Worm (Caenorhabditis elegans) whole organism, L1 larva: Measurements from ENCODE around the gene twnk-1.

Source experiments
- C16A3.4 ChIP-seq: fragments of 150-350 bp; optimal IDR thresholded peaks from 2 replicates; lab custom pipeline; 2014; ENCODE audit warnings: missing biosample characterization, missing genetic modification characterization
- Y116A8C.19 ChIP-seq: sonication (generic microtip); optimal IDR thresholded peaks from 2 replicates; lab custom pipeline; 2016; ENCODE audit warnings: missing compliant biosample characterization, missing genetic modification characterization, borderline replicate concordance
- alr-1 ChIP-seq: fragments of 200-800 bp; sonication (Bioruptor generic); optimal IDR thresholded peaks from 2 replicates; lab custom pipeline; 2018; ENCODE audit warnings: borderline replicate concordance, mild to moderate bottlenecking, missing genetic modification characterization, missing compliant biosample characterization
- aly-2 ChIP-seq: fragments of 150-350 bp; optimal IDR thresholded peaks from 2 replicates; lab custom pipeline; 2014; ENCODE audit warnings: missing biosample characterization, missing genetic modification characterization
- ama-1 ChIP-seq: fragments of 150-350 bp; optimal IDR thresholded peaks from 2 replicates; lab custom pipeline; 2014
- blmp-1 ChIP-seq: fragments of 150-350 bp; optimal IDR thresholded peaks from 2 replicates; lab custom pipeline; 2014; ENCODE audit warnings: missing biosample characterization, missing genetic modification characterization
- ceh-63 ChIP-seq: fragments of 200-800 bp; sonication (Bioruptor generic); optimal IDR thresholded peaks from 2 replicates; lab custom pipeline; 2018; ENCODE audit warnings: mild to moderate bottlenecking, missing genetic modification characterization, missing compliant biosample characterization
- ceh-8 ChIP-seq: fragments of 200-800 bp; sonication (Bioruptor generic); optimal IDR thresholded peaks from 2 replicates; lab custom pipeline; 2018; ENCODE audit warnings: mild to moderate bottlenecking, missing genetic modification characterization, moderate library complexity, missing compliant biosample characterization
- ceh-90 ChIP-seq: sonication (generic microtip); optimal IDR thresholded peaks from 2 replicates; lab custom pipeline; 2016; ENCODE audit warnings: missing genetic modification characterization, missing compliant biosample characterization
- ces-1 ChIP-seq: fragments of 150-350 bp; optimal IDR thresholded peaks from 2 replicates; lab custom pipeline; 2014; ENCODE audit warnings: missing biosample characterization, missing genetic modification reagents, missing genetic modification characterization
- dpl-1 ChIP-seq, 3 experiments: fragments of 150-350 bp in 2 of 3; sonication (generic microtip) in 1 of 3; optimal IDR thresholded peaks; 2 replicates each; lab custom pipeline; 2014 to 2017; ENCODE audit warnings: missing biosample characterization in 3 of 3, missing genetic modification characterization in 3 of 3, missing genetic modification reagents in 3 of 3
- egl-13 ChIP-seq: sonication (generic microtip); optimal IDR thresholded peaks from 2 replicates; lab custom pipeline; 2016; ENCODE audit warnings: missing genotype, missing genetic modification reagents, missing genetic modification characterization, missing compliant biosample characterization
- egl-27 ChIP-seq, 2 experiments: fragments of 150-350 bp in 1 of 2; sonication (generic microtip); optimal IDR thresholded peaks; 3 replicates each; lab custom pipeline; 2017 to 2018; ENCODE audit warnings: missing biosample characterization in 2 of 2, missing genetic modification characterization in 2 of 2, missing genetic modification reagents in 2 of 2
- elt-2 ChIP-seq: sonication (generic microtip); optimal IDR thresholded peaks from 2 replicates; lab custom pipeline; 2016; ENCODE audit warnings: missing genetic modification characterization, mild to moderate bottlenecking, inconsistent platforms, missing compliant biosample characterization, missing genetic modification reagents
- ets-5 ChIP-seq: fragments of 200-800 bp; sonication (Bioruptor generic); IDR thresholded peaks from 2 replicates; pipeline ENCODE4 v1.3.6; 2022; ENCODE audit warnings: missing genetic modification characterization, missing compliant biosample characterization
- fkh-10 ChIP-seq: sonication (generic microtip); optimal IDR thresholded peaks from 2 replicates; lab custom pipeline; 2017; ENCODE audit warnings: missing biosample characterization, missing genetic modification reagents, missing genetic modification characterization
- fkh-8 ChIP-seq: sonication (generic microtip); optimal IDR thresholded peaks from 2 replicates; lab custom pipeline; 2016; ENCODE audit warnings: mild to moderate bottlenecking, missing genetic modification characterization, missing compliant biosample characterization
- fos-1 ChIP-seq: fragments of 150-350 bp; optimal IDR thresholded peaks from 2 replicates; lab custom pipeline; 2014; ENCODE audit warnings: missing biosample characterization, missing genetic modification characterization
- lin-13 ChIP-seq: fragments of 150-350 bp; optimal IDR thresholded peaks from 2 replicates; lab custom pipeline; 2014; ENCODE audit warnings: missing biosample characterization, missing genetic modification reagents, missing genetic modification characterization
- lin-15B ChIP-seq: fragments of 150-350 bp; sonication (generic microtip); optimal IDR thresholded peaks from 3 replicates; lab custom pipeline; 2014; ENCODE audit warnings: missing biosample characterization, missing genetic modification characterization
- lin-35 ChIP-seq, 2 experiments: fragments of 150-350 bp; optimal IDR thresholded peaks; 2 replicates each; lab custom pipeline; 2014; ENCODE audit warnings: missing biosample characterization in 2 of 2, missing genetic modification characterization in 2 of 2, missing genetic modification reagents in 2 of 2
- lin-39 ChIP-seq: fragments of 150-350 bp; optimal IDR thresholded peaks from 2 replicates; lab custom pipeline; 2014; ENCODE audit warnings: missing biosample characterization, missing genetic modification reagents, missing genetic modification characterization
- lir-3 ChIP-seq: sonication (generic microtip); optimal IDR thresholded peaks from 2 replicates; lab custom pipeline; 2016; ENCODE audit warnings: mild to moderate bottlenecking, missing genetic modification characterization, moderate library complexity, missing compliant biosample characterization; ENCODE audit not compliant: poor library complexity
- mab-9 ChIP-seq: fragments of 200-800 bp; sonication (Bioruptor generic); IDR thresholded peaks from 2 replicates; pipeline ENCODE4 v1.3.6; 2022; ENCODE audit warnings: missing genetic modification reagents, missing genetic modification characterization, missing compliant biosample characterization
- mef-2 ChIP-seq: fragments of 150-350 bp; optimal IDR thresholded peaks from 2 replicates; lab custom pipeline; 2014; ENCODE audit warnings: missing biosample characterization, missing genetic modification characterization
- nhr-12 ChIP-seq: sonication (generic microtip); optimal IDR thresholded peaks from 2 replicates; lab custom pipeline; 2017; ENCODE audit warnings: missing biosample characterization, missing genetic modification characterization
- nhr-71 ChIP-seq: sonication (generic microtip); optimal IDR thresholded peaks from 2 replicates; lab custom pipeline; 2016; ENCODE audit warnings: mild to moderate bottlenecking, missing genetic modification characterization, moderate library complexity, missing compliant biosample characterization
- nhr-90 ChIP-seq: sonication (generic microtip); optimal IDR thresholded peaks from 2 replicates; lab custom pipeline; 2016; ENCODE audit warnings: mild to moderate bottlenecking, missing genetic modification characterization, missing compliant biosample characterization; ENCODE audit not compliant: poor library complexity
- pag-3 ChIP-seq: sonication (generic microtip); optimal IDR thresholded peaks from 2 replicates; lab custom pipeline; 2017; ENCODE audit warnings: missing genetic modification characterization, mild to moderate bottlenecking, missing compliant biosample characterization, antibody characterized with exemption, borderline replicate concordance; ENCODE audit not compliant: insufficient read depth
- pax-3 ChIP-seq: fragments of 200-800 bp; sonication (Bioruptor generic); optimal IDR thresholded peaks from 2 replicates; lab custom pipeline; 2018; ENCODE audit warnings: mild to moderate bottlenecking, missing genetic modification characterization, moderate library complexity, missing compliant biosample characterization
- pqm-1 ChIP-seq: sonication (generic microtip); optimal IDR thresholded peaks from 3 replicates; lab custom pipeline; 2017; ENCODE audit warnings: missing biosample characterization, missing genetic modification characterization
- skn-1 ChIP-seq: fragments of 150-350 bp; optimal IDR thresholded peaks from 2 replicates; lab custom pipeline; 2014; ENCODE audit warnings: missing biosample characterization, missing genetic modification characterization
- snu-23 ChIP-seq: sonication (generic microtip); optimal IDR thresholded peaks from 2 replicates; lab custom pipeline; 2016; ENCODE audit warnings: missing genetic modification characterization, missing compliant biosample characterization
- sox-4 ChIP-seq: sonication (generic microtip); optimal IDR thresholded peaks from 2 replicates; lab custom pipeline; 2016; ENCODE audit warnings: missing genetic modification characterization, missing compliant biosample characterization
- sptf-1 ChIP-seq: fragments of 150-350 bp; optimal IDR thresholded peaks from 2 replicates; lab custom pipeline; 2014; ENCODE audit warnings: missing biosample characterization, missing genetic modification characterization
- sup-37 ChIP-seq: fragments of 200-800 bp; sonication (Bioruptor generic); optimal IDR thresholded peaks from 2 replicates; lab custom pipeline; 2018; ENCODE audit warnings: mild to moderate bottlenecking, missing genetic modification characterization, missing compliant biosample characterization
- tbx-2 ChIP-seq: sonication (generic microtip); optimal IDR thresholded peaks from 2 replicates; lab custom pipeline; 2016; ENCODE audit warnings: missing genetic modification characterization, missing compliant biosample characterization
- tlp-1 ChIP-seq: fragments of 150-350 bp; optimal IDR thresholded peaks from 2 replicates; lab custom pipeline; 2014; ENCODE audit warnings: missing biosample characterization, missing genetic modification characterization
- unc-30 ChIP-seq: sonication (generic microtip); optimal IDR thresholded peaks from 2 replicates; lab custom pipeline; 2017; ENCODE audit warnings: missing biosample characterization, missing genetic modification characterization
- unc-62 ChIP-seq: fragments of 150-350 bp; optimal IDR thresholded peaks from 2 replicates; lab custom pipeline; 2014; ENCODE audit warnings: missing biosample characterization, missing genetic modification reagents, missing genetic modification characterization
- unc-86 ChIP-seq: sonication (generic microtip); optimal IDR thresholded peaks from 2 replicates; lab custom pipeline; 2016; ENCODE audit warnings: missing genetic modification characterization, missing compliant biosample characterization
- unc-98 ChIP-seq: fragments of 200-800 bp; sonication (Bioruptor generic); IDR thresholded peaks from 2 replicates; pipeline ENCODE4 v1.3.6; 2022; ENCODE audit warnings: missing genetic modification characterization, missing compliant biosample characterization
- zag-1 ChIP-seq: fragments of 150-350 bp; optimal IDR thresholded peaks from 2 replicates; lab custom pipeline; 2014; ENCODE audit warnings: missing biosample characterization, missing genetic modification characterization
- ztf-11 ChIP-seq, 2 experiments: sonication (generic microtip); optimal IDR thresholded peaks; 2 replicates each; lab custom pipeline; 2016 to 2017; ENCODE audit warnings: missing genetic modification characterization in 2 of 2, missing biosample characterization in 1 of 2, missing compliant biosample characterization in 1 of 2
- ztf-4 ChIP-seq: fragments of 150-350 bp; optimal IDR thresholded peaks from 2 replicates; lab custom pipeline; 2014; ENCODE audit warnings: missing biosample characterization, missing genetic modification characterization

The twnk-1 gene

ce11 chrX:5839143-5839542 is 48.1 kb downstream of the twnk-1 start:
- TF ChIP-seq ztf-11 (tag; optimal IDR thresholded peaks at IDR 0.05; lab: Kevin White, UChicago) (no peak), lin-35 (GFP tag; optimal IDR thresholded peaks at IDR 0.05; lab: Kevin White, UChicago) (no peak), unc-98 (GFP tag; lab: Robert Waterston, UW) (no peak), elt-2 (tag; lab: Kevin White, UChicago) (no peak), egl-27 (tag; optimal IDR thresholded peaks at IDR 0.05; lab: Kevin White, UChicago) (no peak), pag-3 (no peak), tlp-1 (tag; lab: Kevin White, UChicago) (no peak), nhr-90 (tag; lab: Kevin White, UChicago) (no peak), ztf-4 (tag; lab: Kevin White, UChicago) (no peak), fkh-10 (GFP tag; lab: Kevin White, UChicago) (no peak), egl-13 (no peak), mab-9 (GFP tag; lab: Robert Waterston, UW) (no peak), ceh-8 (no peak), unc-86 (tag; lab: Kevin White, UChicago) (no peak), ces-1 (GFP tag; lab: Kevin White, UChicago) (no peak), fkh-8 (no peak), lin-13 (GFP tag; lab: Kevin White, UChicago) (no peak)
- TF ChIP-seq, all 84 proteins: peak for 0

DNA sequence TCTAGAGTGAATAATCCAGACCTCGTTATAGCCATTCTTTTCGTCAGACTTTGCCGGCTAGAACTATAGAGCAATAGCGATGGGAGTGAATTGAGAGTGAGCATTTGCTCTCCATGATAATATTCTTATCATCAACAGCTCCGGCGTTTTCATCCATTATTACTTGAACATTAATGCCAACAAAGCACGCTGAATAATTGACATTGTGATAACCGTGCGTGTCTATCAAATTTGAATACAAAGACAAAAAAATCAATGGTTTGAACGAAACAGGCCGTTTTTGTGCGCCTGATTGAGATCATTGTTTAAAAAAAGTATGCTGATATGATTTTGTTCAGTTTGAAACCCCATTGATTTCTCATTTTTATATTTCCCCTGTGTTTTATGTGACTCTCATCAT is 48.6 kb downstream of the twnk-1 start, which contains the start of gene dct-11:
TSS of gene dct-11 (minus strand) at position 136 of the 400 bp plus-strand sequence.
- TF ChIP-seq nhr-12 (tag; lab: Kevin White, UChicago) (no peak), ztf-11 (tag; optimal IDR thresholded peaks at IDR 0.05; lab: Kevin White, UChicago) (no peak), lin-15B (tag; lab: Kevin White, UChicago) (no peak), lin-35 (GFP tag; optimal IDR thresholded peaks at IDR 0.05; lab: Kevin White, UChicago) (peak in 1 of 2 experiments; percentile 33), elt-2 (tag; lab: Kevin White, UChicago) (peak; percentile 63), ets-5 (GFP tag; lab: Robert Waterston, UW) (no peak)
- TF ChIP-seq, all 84 proteins: peak for 2

DNA sequence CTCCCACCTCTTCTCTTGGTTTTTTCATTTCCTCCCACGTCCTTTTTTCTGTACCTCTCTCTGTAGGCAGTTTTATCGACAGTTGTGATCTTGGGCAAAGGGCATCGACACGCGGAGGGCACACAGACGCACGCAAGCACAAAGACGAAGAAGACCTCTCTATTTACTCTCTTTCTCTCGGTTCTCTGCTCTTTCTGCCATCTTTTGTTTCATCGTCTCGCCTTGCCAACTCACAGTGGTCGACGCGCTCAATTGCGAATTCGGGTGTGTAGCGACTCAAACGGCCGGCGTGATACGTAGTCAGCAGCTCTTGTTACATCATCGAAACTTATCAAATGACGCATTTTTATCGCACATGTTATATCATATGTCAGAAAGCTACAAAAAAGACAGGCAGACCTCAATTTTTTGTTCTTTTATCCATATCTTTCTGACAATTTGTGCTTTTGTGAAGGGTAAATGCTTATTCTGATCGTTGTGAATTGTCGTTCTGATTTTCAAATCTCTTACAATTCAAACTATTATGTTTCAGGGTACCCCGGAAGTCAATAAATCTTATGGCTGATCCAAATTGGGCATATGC is 50.1 kb downstream of the twnk-1 start, which contains the start of gene puf-9:
TSS of gene puf-9 (plus strand) at position 533 of the 583 bp plus-strand sequence.
- no peak for TF ChIP-seq tlp-1 (tag; lab: Kevin White, UChicago)
- peak; percentile 99 for TF ChIP-seq ztf-4 (tag; lab: Kevin White, UChicago)
- TF ChIP-seq nhr-12 (tag; lab: Kevin White, UChicago): peak; percentile 50
- TF ChIP-seq pag-3: peak; percentile 84
- no peak for TF ChIP-seq alr-1 (tag; lab: Kevin White, UChicago)
- peak; percentile 87 to 90 (median 88) for TF ChIP-seq dpl-1 (GFP tag; optimal IDR thresholded peaks at IDR 0.05; lab: Kevin White, UChicago)
- peak; percentile 97 for TF ChIP-seq skn-1 (tag; lab: Kevin White, UChicago)
- TF ChIP-seq unc-98 (GFP tag; lab: Robert Waterston, UW): peak; percentile 83
- TF ChIP-seq sptf-1 (tag; lab: Kevin White, UChicago): no peak
- TF ChIP-seq snu-23 (GFP tag; lab: Kevin White, UChicago): peak; percentile 100
- no peak for TF ChIP-seq ceh-90 (tag; lab: Kevin White, UChicago)
- TF ChIP-seq pqm-1 (tag; lab: Kevin White, UChicago): no peak
- TF ChIP-seq ama-1 (lab: Kevin White, UChicago): peak; percentile 59
- TF ChIP-seq mab-9 (GFP tag; lab: Robert Waterston, UW): peak; percentile 92
- peak; percentile 92 for TF ChIP-seq aly-2 (tag; lab: Kevin White, UChicago)
- TF ChIP-seq C16A3.4 (tag; lab: Kevin White, UChicago): peak; percentile 100
- TF ChIP-seq unc-30 (tag; lab: Kevin White, UChicago): no peak
- peak; percentile 84 for TF ChIP-seq unc-62
- TF ChIP-seq sox-4 (tag; lab: Kevin White, UChicago): peak; percentile 94
- peak; percentile 95 for TF ChIP-seq lin-39 (tag; lab: Kevin White, UChicago)
- peak; percentile 100 for TF ChIP-seq tbx-2 (tag; lab: Kevin White, UChicago)
- no peak for TF ChIP-seq ceh-63
- TF ChIP-seq nhr-90 (tag; lab: Kevin White, UChicago): peak; percentile 100
- peak; percentile 98 for TF ChIP-seq pax-3 (tag; lab: Kevin White, UChicago)
- peak; percentile 99 for TF ChIP-seq fkh-10 (GFP tag; lab: Kevin White, UChicago)
- no peak for TF ChIP-seq ets-5 (GFP tag; lab: Robert Waterston, UW)
- TF ChIP-seq egl-13: peak; percentile 98
- peak; percentile 88 for TF ChIP-seq blmp-1 (tag; lab: Kevin White, UChicago)
- peak; percentile 83 for TF ChIP-seq mef-2 (tag; lab: Kevin White, UChicago)
- TF ChIP-seq zag-1 (tag; lab: Kevin White, UChicago): peak; percentile 67
- TF ChIP-seq nhr-71 (tag; lab: Kevin White, UChicago): peak; percentile 100
- TF ChIP-seq sup-37 (GFP tag; lab: Kevin White, UChicago): peak; percentile 99
- TF ChIP-seq fos-1 (tag; lab: Kevin White, UChicago): peak; percentile 98
- TF ChIP-seq lir-3 (tag; lab: Kevin White, UChicago): peak; percentile 90
- no peak for TF ChIP-seq Y116A8C.19 (tag; lab: Kevin White, UChicago)
- TF ChIP-seq egl-27 (tag; optimal IDR thresholded peaks at IDR 0.05; lab: Kevin White, UChicago): peak; percentile 99
